Fruit fly (Drosophila melanogaster) Kc167 (cell line): ENCODE measurements around the gene CG31809.

Source experiments
- Myc ChIP-seq: fragments of >200 bp; optimal IDR thresholded peaks from 2 replicates; lab custom pipeline; 2017; ENCODE audit warnings: missing external identifiers
- Sin3A ChIP-seq: fragments of >200 bp; optimal IDR thresholded peaks from 2 replicates; lab custom pipeline; 2018; ENCODE audit warnings: missing external identifiers
- insv ChIP-seq: fragments of >200 bp; optimal IDR thresholded peaks from 3 replicates; lab custom pipeline; 2018; ENCODE audit warnings: missing external identifiers
- psq ChIP-seq: fragments of >200 bp; optimal IDR thresholded peaks from 2 replicates; lab custom pipeline; 2017; ENCODE audit warnings: missing external identifiers
- ttk ChIP-seq: sonication (Bioruptor generic); optimal IDR thresholded peaks from 2 replicates; lab custom pipeline; 2017; ENCODE audit warnings: missing external identifiers

dm6 chr2L:16859566-16859965 is 1.1 kb upstream of the CG31809 start:
- no peak for TF ChIP-seq psq (lab: Kevin White, UChicago)
- TF ChIP-seq Sin3A = no peak
- no peak for TF ChIP-seq Myc (lab: Kevin White, UChicago)
- no peak for TF ChIP-seq insv (lab: Kevin White, UChicago)
- TF ChIP-seq ttk (lab: Kevin White, UChicago) = no peak
